Fruit fly (Drosophila melanogaster) whole organism, embryonic: ENCODE data around the gene CG6652.

ENCODE experiments used
- Blimp-1 ChIP-seq: fragments of 200-800 bp; sonication (Bioruptor generic); optimal IDR thresholded peaks from 3 replicates; lab custom pipeline; 2018; ENCODE audit warnings: missing biosample characterization, missing genetic modification characterization, mild to moderate bottlenecking, moderate library complexity, missing genetic modification reagents
- CG11398 ChIP-seq: fragments of 200-800 bp; sonication (Bioruptor generic); optimal IDR thresholded peaks from 2 replicates; lab custom pipeline; 2016; ENCODE audit warnings: missing biosample characterization, missing genetic modification characterization
- CG11695 ChIP-seq: fragments of 200-800 bp; sonication (Bioruptor generic); IDR thresholded peaks from 3 replicates; pipeline ENCODE4 v1.3.6; 2022; ENCODE audit warnings: missing biosample characterization, missing genetic modification characterization
- CG12071 ChIP-seq: fragments of 200-800 bp; sonication (Bioruptor generic); optimal IDR thresholded peaks from 3 replicates; lab custom pipeline; 2018; ENCODE audit warnings: missing biosample characterization, mild to moderate bottlenecking, missing genetic modification characterization
- CG12942 ChIP-seq: fragments of 200-800 bp; sonication (Bioruptor generic); optimal IDR thresholded peaks from 3 replicates; lab custom pipeline; 2016; ENCODE audit warnings: missing biosample characterization, missing genetic modification characterization
- CG13287 ChIP-seq: fragments of 200-800 bp; sonication (Bioruptor generic); IDR thresholded peaks from 2 replicates; pipeline ENCODE4 v1.3.6; 2022; ENCODE audit warnings: missing biosample characterization, missing genetic modification characterization; ENCODE audit not compliant: partially characterized antibody
- CG14965 ChIP-seq: fragments of 200-800 bp; sonication (Bioruptor generic); optimal IDR thresholded peaks from 2 replicates; lab custom pipeline; 2016; ENCODE audit warnings: missing biosample characterization, missing genetic modification characterization, borderline replicate concordance
- CG16863 ChIP-seq: fragments of 200-800 bp; sonication (Bioruptor generic); optimal IDR thresholded peaks from 3 replicates; lab custom pipeline; 2016; ENCODE audit warnings: missing biosample characterization, missing genetic modification characterization
- CG1832 ChIP-seq: fragments of 200-800 bp; sonication (Bioruptor generic); optimal IDR thresholded peaks from 2 replicates; lab custom pipeline; 2017; ENCODE audit warnings: missing biosample characterization, mild to moderate bottlenecking, missing genetic modification characterization, inconsistent platforms
- CG18599 ChIP-seq: fragments of 200-800 bp; sonication (Bioruptor generic); optimal IDR thresholded peaks from 3 replicates; lab custom pipeline; 2017; ENCODE audit warnings: missing biosample characterization, missing genetic modification characterization, mild to moderate bottlenecking, moderate library complexity, missing genetic modification reagents
- CG2199 ChIP-seq: fragments of 200-800 bp; sonication (Bioruptor generic); IDR thresholded peaks from 3 replicates; pipeline ENCODE4 v1.3.6; 2022; ENCODE audit warnings: missing biosample characterization, missing genetic modification characterization
- CG2889 ChIP-seq: fragments of 200-800 bp; sonication (Bioruptor generic); IDR thresholded peaks from 3 replicates; pipeline ENCODE4 v1.3.6; 2022; ENCODE audit warnings: missing biosample characterization, missing genetic modification characterization
- CG30431 ChIP-seq: fragments of 200-800 bp; sonication (Bioruptor generic); optimal IDR thresholded peaks from 2 replicates; lab custom pipeline; 2017; ENCODE audit warnings: missing biosample characterization, missing genetic modification characterization
- CG3726 ChIP-seq: fragments of 200-800 bp; sonication (Bioruptor generic); IDR thresholded peaks from 3 replicates; pipeline ENCODE4, ENCODE4 v1.3.6; 2022; ENCODE audit warnings: missing biosample characterization, missing genetic modification characterization
- CG3847 ChIP-seq: fragments of 200-800 bp; sonication (Bioruptor generic); IDR thresholded peaks from 2 replicates; pipeline ENCODE4 v1.3.6; 2022; ENCODE audit warnings: missing biosample characterization, missing genetic modification characterization
- CG4360 ChIP-seq: fragments of 200-800 bp; sonication (Bioruptor generic); IDR thresholded peaks from 2 replicates; pipeline ENCODE4 v1.3.6; 2022; ENCODE audit warnings: missing biosample characterization, missing genetic modification characterization
- CG4820 ChIP-seq: fragments of 200-800 bp; sonication (Bioruptor generic); optimal IDR thresholded peaks from 3 replicates; lab custom pipeline; 2016; ENCODE audit warnings: missing biosample characterization, missing genetic modification characterization
- CG6175 ChIP-seq: fragments of 200-800 bp; sonication (Bioruptor generic); IDR thresholded peaks from 3 replicates; pipeline ENCODE4 v1.3.6; 2022; ENCODE audit warnings: missing biosample characterization, missing genetic modification characterization
- CG6683 ChIP-seq: fragments of 200-800 bp; sonication (Bioruptor generic); optimal IDR thresholded peaks from 2 replicates; lab custom pipeline; 2017; ENCODE audit warnings: missing biosample characterization, mild to moderate bottlenecking, missing genetic modification characterization, missing genetic modification reagents
- CG7357 ChIP-seq: fragments of 200-800 bp; sonication (Bioruptor generic); IDR thresholded peaks from 3 replicates; pipeline ENCODE4 v1.3.6; 2022; ENCODE audit warnings: missing biosample characterization, missing genetic modification characterization
- CG7839 ChIP-seq: fragments of 200-800 bp; sonication (Bioruptor generic); optimal IDR thresholded peaks from 3 replicates; lab custom pipeline; 2018; ENCODE audit warnings: missing biosample characterization, mild to moderate bottlenecking, missing genetic modification characterization, moderate library complexity
- CG9932 ChIP-seq: fragments of 200-800 bp; sonication (Bioruptor generic); IDR thresholded peaks from 2 replicates; pipeline ENCODE4 v1.3.6; 2022; ENCODE audit warnings: missing biosample characterization, missing genetic modification characterization
- Eip74EF ChIP-seq, 2 experiments: fragments of 200-800 bp in 1 of 2; fragments of >200 bp in 1 of 2; sonication (Bioruptor generic) in 1 of 2; optimal IDR thresholded peaks; 2 replicates each; lab custom pipeline; 2017 to 2019; ENCODE audit warnings: missing biosample characterization in 2 of 2, missing genetic modification characterization in 2 of 2, mild to moderate bottlenecking in 1 of 2, moderate library complexity in 1 of 2
- Elba2 ChIP-seq: fragments of 200-800 bp; sonication (Bioruptor generic); optimal IDR thresholded peaks from 3 replicates; lab custom pipeline; 2016; ENCODE audit warnings: missing biosample characterization, missing genetic modification characterization
- HLH4C ChIP-seq: fragments of 200-800 bp; sonication (Bioruptor generic); IDR thresholded peaks from 3 replicates; pipeline ENCODE4 v1.3.6; 2022; ENCODE audit warnings: missing biosample characterization, missing genetic modification characterization; ENCODE audit not compliant: partially characterized antibody
- HmgD ChIP-seq: fragments of 200-800 bp; sonication (Bioruptor generic); optimal IDR thresholded peaks from 3 replicates; lab custom pipeline; 2016; ENCODE audit warnings: missing biosample characterization, missing genetic modification characterization
- Mad ChIP-seq: fragments of 200-800 bp; sonication (Bioruptor generic); optimal IDR thresholded peaks from 2 replicates; lab custom pipeline; 2016; ENCODE audit warnings: missing biosample characterization, missing genetic modification characterization
- Pdp1 ChIP-seq, 2 experiments: fragments of 200-800 bp; sonication (Bioruptor generic); optimal IDR thresholded peaks; 3 replicates each; lab custom pipeline; 2016; ENCODE audit warnings: missing biosample characterization in 2 of 2, missing genetic modification characterization in 2 of 2, mild to moderate bottlenecking in 1 of 2, moderate library complexity in 1 of 2
- Side ChIP-seq: fragments of 200-800 bp; sonication (Bioruptor generic); optimal IDR thresholded peaks from 2 replicates; lab custom pipeline; 2016; ENCODE audit warnings: missing biosample characterization, missing genetic modification characterization
- al ChIP-seq: fragments of 200-800 bp; sonication (Bioruptor generic); IDR thresholded peaks from 2 replicates; pipeline ENCODE4 v1.3.6; 2022; ENCODE audit warnings: missing biosample characterization, missing genetic modification characterization
- corto ChIP-seq: fragments of 200-800 bp; sonication (Bioruptor generic); optimal IDR thresholded peaks from 2 replicates; lab custom pipeline; 2016; ENCODE audit warnings: missing biosample characterization, mild to moderate bottlenecking, missing genetic modification characterization, moderate library complexity
- dan ChIP-seq: fragments of 200-800 bp; sonication (Bioruptor generic); IDR thresholded peaks from 2 replicates; pipeline ENCODE4 v1.3.6; 2022; ENCODE audit warnings: missing biosample characterization, missing genetic modification characterization
- dmrt99B ChIP-seq: fragments of 200-800 bp; sonication (Bioruptor generic); optimal IDR thresholded peaks from 2 replicates; lab custom pipeline; 2018; ENCODE audit warnings: missing biosample characterization, mild to moderate bottlenecking, missing genetic modification characterization, moderate library complexity
- exex ChIP-seq: fragments of 200-800 bp; sonication (Bioruptor generic); optimal IDR thresholded peaks from 4 replicates; lab custom pipeline; 2018; ENCODE audit warnings: missing biosample characterization, mild to moderate bottlenecking, missing genetic modification characterization, moderate library complexity
- grau ChIP-seq: fragments of 200-800 bp; optimal IDR thresholded peaks from 3 replicates; lab custom pipeline; 2019; ENCODE audit warnings: missing biosample characterization, mild to moderate bottlenecking, missing genetic modification characterization, moderate library complexity
- gsb ChIP-seq: fragments of 200-800 bp; sonication (Bioruptor generic); IDR thresholded peaks from 2 replicates; pipeline ENCODE4 v1.3.6; 2022; ENCODE audit warnings: missing biosample characterization, missing genetic modification characterization
- h ChIP-seq: fragments of >200 bp; optimal IDR thresholded peaks from 2 replicates; lab custom pipeline; 2017
- odd ChIP-seq: fragments of 200-800 bp; sonication (Bioruptor generic); optimal IDR thresholded peaks from 2 replicates; lab custom pipeline; 2017; ENCODE audit warnings: missing biosample characterization, mild to moderate bottlenecking, missing genetic modification characterization
- p53 ChIP-seq: fragments of 200-800 bp; sonication (Bioruptor generic); optimal IDR thresholded peaks from 2 replicates; lab custom pipeline; 2016; ENCODE audit warnings: missing biosample characterization, missing genetic modification characterization
- ranshi ChIP-seq: fragments of 200-800 bp; sonication (Bioruptor generic); IDR thresholded peaks from 2 replicates; pipeline ENCODE4 v1.3.6; 2022; ENCODE audit warnings: missing biosample characterization, missing genetic modification characterization
- ro ChIP-seq: fragments of 200-800 bp; sonication (Bioruptor generic); IDR thresholded peaks from 2 replicates; pipeline ENCODE4 v1.3.6; 2022; ENCODE audit warnings: missing biosample characterization, missing genetic modification characterization
- row ChIP-seq: fragments of 200-800 bp; sonication (Bioruptor generic); IDR thresholded peaks from 3 replicates; pipeline ENCODE4 v1.3.6; 2022; ENCODE audit warnings: missing biosample characterization, missing genetic modification characterization
- shn ChIP-seq: fragments of 200-800 bp; sonication (Bioruptor generic); optimal IDR thresholded peaks from 3 replicates; lab custom pipeline; 2016; ENCODE audit warnings: missing biosample characterization, missing genetic modification characterization
- sisA ChIP-seq: fragments of 200-800 bp; sonication (Bioruptor generic); IDR thresholded peaks from 2 replicates; pipeline ENCODE4 v1.3.6; 2022; ENCODE audit warnings: missing biosample characterization, missing genetic modification characterization
- slou ChIP-seq: fragments of 200-800 bp; sonication (Bioruptor generic); optimal IDR thresholded peaks from 3 replicates; lab custom pipeline; 2016; ENCODE audit warnings: missing biosample characterization, missing genetic modification characterization
- sqz ChIP-seq: fragments of 200-800 bp; sonication (Bioruptor generic); optimal IDR thresholded peaks from 3 replicates; lab custom pipeline; 2018; ENCODE audit warnings: missing biosample characterization, mild to moderate bottlenecking, missing genetic modification characterization
- tx ChIP-seq: fragments of 200-800 bp; sonication (Bioruptor generic); optimal IDR thresholded peaks from 2 replicates; lab custom pipeline; 2016; ENCODE audit warnings: missing biosample characterization, missing genetic modification characterization
- wor ChIP-seq: fragments of 200-800 bp; sonication (Bioruptor generic); IDR thresholded peaks from 2 replicates; pipeline ENCODE4 v1.3.6; 2022; ENCODE audit warnings: missing biosample characterization, missing genetic modification characterization
- z ChIP-seq: fragments of 200-800 bp; sonication (Bioruptor generic); IDR thresholded peaks from 3 replicates; pipeline ENCODE4 v1.3.6; 2022; ENCODE audit warnings: missing biosample characterization, missing genetic modification characterization
- zen2 ChIP-seq: fragments of 200-800 bp; sonication (Bioruptor generic); IDR thresholded peaks from 3 replicates; pipeline ENCODE4 v1.3.6; 2022; ENCODE audit warnings: missing biosample characterization, missing genetic modification characterization; ENCODE audit not compliant: partially characterized antibody

CG6652 gene

DNA sequence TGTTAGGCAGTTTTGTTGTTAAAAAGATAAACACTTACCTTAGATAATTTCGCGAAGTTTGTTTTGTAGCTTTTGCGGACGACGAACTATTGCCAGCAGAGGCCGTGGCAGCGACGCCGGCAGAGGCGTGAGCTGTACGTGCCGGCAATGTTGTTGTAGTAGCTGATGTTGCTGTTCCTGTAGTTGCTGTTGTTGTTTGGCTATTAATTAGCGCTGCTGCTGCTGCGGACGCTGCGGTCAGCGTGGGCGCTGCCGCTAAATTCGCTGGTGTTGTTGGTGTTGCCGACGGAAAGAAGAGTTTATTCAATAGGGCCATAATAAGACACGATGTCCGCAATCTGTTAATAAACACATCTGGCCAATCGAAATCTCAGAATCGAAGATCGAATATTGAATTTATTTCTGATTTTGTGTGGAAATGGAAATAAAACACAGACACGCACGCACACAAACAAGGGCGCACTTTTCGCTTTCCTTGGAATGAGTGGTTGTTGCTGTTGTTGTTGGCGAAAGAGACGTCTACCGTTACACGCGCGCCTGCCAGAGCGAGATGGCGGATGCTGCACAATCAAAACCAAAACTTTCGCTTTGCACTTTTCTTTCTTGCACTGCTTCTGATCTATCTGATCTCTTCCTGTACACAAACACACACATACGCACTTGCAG, 11.2 kb downstream of the CG6652 start (continued):
- TF ChIP-seq CG11398 (GFP tag; lab: Kevin White, UChicago) (no peak), CG12071 (no peak), CG2199 (GFP tag; lab: Robert Waterston, UW) (no peak), CG14965 (GFP tag; lab: Kevin White, UChicago) (no peak), CG3847 (GFP tag; lab: Robert Waterston, UW) (no peak), CG11695 (no peak), h (lab: Kevin White, UChicago) (no peak), CG13287 (no peak), dan (GFP tag; lab: Robert Waterston, UW) (no peak), CG4820 (no peak), HmgD (no peak), CG2889 (GFP tag; lab: Robert Waterston, UW) (no peak), CG16863 (GFP tag; lab: Kevin White, UChicago) (no peak), slou (GFP tag; lab: Kevin White, UChicago) (no peak), CG1832 (GFP tag; lab: Kevin White, UChicago) (peak; percentile 65), CG6683 (GFP tag; lab: Kevin White, UChicago) (no peak), p53 (GFP tag; lab: Kevin White, UChicago) (no peak), CG6175 (GFP tag; lab: Robert Waterston, UW) (no peak), ro (GFP tag; lab: Robert Waterston, UW) (no peak), shn (GFP tag; lab: Kevin White, UChicago) (no peak), row (GFP tag; lab: Robert Waterston, UW) (0 out of 3 replicates have a peak, but pooled peaks have one; percentile 12), CG4360 (peak; percentile 90), wor (GFP tag; lab: Robert Waterston, UW) (no peak), Pdp1 (GFP tag; optimal IDR thresholded peaks at IDR 0.05; lab: Kevin White, UChicago) (no peak), HLH4C (no peak), corto (GFP tag; lab: Kevin White, UChicago) (no peak), zen2 (no peak), Blimp-1 (GFP tag; lab: Kevin White, UChicago) (peak; percentile 79), Side (no peak), odd (GFP tag; lab: Kevin White, UChicago) (no peak), tx (no peak), CG7357 (no peak), Eip74EF (GFP tag; optimal IDR thresholded peaks at IDR 0.05; lab: Kevin White, UChicago) (no peak), CG18599 (no peak), z (GFP tag; lab: Robert Waterston, UW) (0 out of 3 replicates have a peak, but pooled peaks have one; percentile 35), sqz (no peak)

DNA sequence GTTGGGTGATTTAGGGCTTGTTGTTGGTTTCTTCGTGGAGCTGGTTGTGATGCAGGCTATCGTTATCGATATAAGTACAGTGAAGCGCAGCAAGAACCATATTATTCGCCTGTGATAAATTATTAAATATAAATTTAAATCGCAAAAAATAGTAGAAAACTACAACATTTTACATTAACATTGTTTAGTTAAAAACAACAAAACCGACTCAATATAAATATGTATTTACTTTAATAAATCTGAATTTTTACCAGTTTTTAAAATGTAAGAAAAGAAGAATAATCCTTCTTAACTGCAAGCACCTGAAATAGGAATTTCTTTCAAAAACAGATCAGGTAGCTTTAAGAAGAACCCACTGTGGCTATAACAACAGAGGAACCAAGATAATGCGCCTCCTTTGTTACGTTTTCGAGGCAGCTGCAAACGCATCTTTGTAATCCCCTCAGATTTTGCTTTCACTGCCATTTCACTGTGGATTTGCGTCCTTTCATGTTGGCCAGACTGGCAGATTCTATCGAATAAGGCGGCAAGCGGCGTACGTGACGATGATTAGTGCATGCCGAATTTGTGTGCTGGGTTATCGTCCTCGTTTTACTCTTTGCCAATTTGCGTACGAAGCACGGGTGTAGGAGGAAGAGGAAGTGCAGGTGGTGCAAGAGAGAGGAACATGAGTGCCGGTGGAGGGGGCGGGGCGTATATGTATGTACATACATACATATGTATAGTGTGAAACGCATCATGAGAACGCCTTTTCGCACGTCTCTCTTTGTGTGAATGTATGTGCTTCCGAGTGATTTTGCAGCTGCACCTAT, 12.0 kb downstream of the CG6652 start:
- 0 out of 2 replicates have a peak, but pooled peaks have one; percentile 24 for TF ChIP-seq ranshi (GFP tag; lab: Robert Waterston, UW)
- peak; percentile 8; the same call in 1 of the 2 replicates for TF ChIP-seq sisA (GFP tag; lab: Robert Waterston, UW)
- TF ChIP-seq CG7839 (tag; lab: Kevin White, UChicago) = peak; percentile 38
- peak; percentile 82 for TF ChIP-seq grau
- TF ChIP-seq CG30431 (GFP tag; lab: Kevin White, UChicago) = no peak
- no peak for TF ChIP-seq CG12942
- peak; percentile 46 for TF ChIP-seq Elba2 (GFP tag; lab: Kevin White, UChicago)
- TF ChIP-seq al (GFP tag; lab: Robert Waterston, UW) = 0 out of 2 replicates have a peak, but pooled peaks have one; percentile 15
- TF ChIP-seq Mad (GFP tag; lab: Kevin White, UChicago) = no peak
- TF ChIP-seq CG3726 (GFP tag; lab: Robert Waterston, UW) = no peak
- TF ChIP-seq CG9932 (GFP tag; lab: Robert Waterston, UW) = peak; percentile 20; the same call in 1 of the 2 replicates
- no peak for TF ChIP-seq exex (tag; lab: Kevin White, UChicago)
- 0 out of 2 replicates have a peak, but pooled peaks have one; percentile 0 for TF ChIP-seq gsb
- TF ChIP-seq dmrt99B (tag; lab: Kevin White, UChicago) = peak; percentile 32
